Worm (Caenorhabditis elegans) whole organism, early embryonic: Measurements from ENCODE around the gene cul-4.

Experiments
- B0310.2 ChIP-seq: sonication (generic microtip); optimal IDR thresholded peaks from 2 replicates; lab custom pipeline; 2016; ENCODE audit warnings: mild to moderate bottlenecking, missing genetic modification characterization, missing compliant biosample characterization
- F13C5.2 ChIP-seq: sonication (generic microtip); optimal IDR thresholded peaks from 2 replicates; lab custom pipeline; 2017; ENCODE audit warnings: mild to moderate bottlenecking, missing genetic modification characterization, inconsistent platforms, missing compliant biosample characterization
- aly-1 ChIP-seq: sonication (generic microtip); optimal IDR thresholded peaks from 2 replicates; lab custom pipeline; 2016; ENCODE audit warnings: missing genetic modification characterization, missing compliant biosample characterization
- ama-1 ChIP-seq: fragments of 150-350 bp; optimal IDR thresholded peaks from 2 replicates; lab custom pipeline; 2014
- ceh-13 ChIP-seq: fragments of 200-800 bp; sonication (Bioruptor generic); optimal IDR thresholded peaks from 2 replicates; lab custom pipeline; 2018; ENCODE audit warnings: mild to moderate bottlenecking, missing genetic modification characterization, missing compliant biosample characterization
- ceh-36 ChIP-seq: sonication (generic microtip); optimal IDR thresholded peaks from 2 replicates; lab custom pipeline; 2016; ENCODE audit warnings: missing genetic modification characterization, inconsistent platforms, missing compliant biosample characterization
- ets-7 ChIP-seq: sonication (generic microtip); optimal IDR thresholded peaks from 2 replicates; lab custom pipeline; 2016; ENCODE audit warnings: missing genotype, missing genetic modification characterization, missing compliant biosample characterization
- flt-1 ChIP-seq: fragments of 200-800 bp; sonication (Bioruptor generic); IDR thresholded peaks from 2 replicates; pipeline ENCODE4 v1.3.6; 2022; ENCODE audit warnings: missing genetic modification characterization, missing compliant biosample characterization
- hmbx-1 ChIP-seq: sonication (generic microtip); optimal IDR thresholded peaks from 2 replicates; lab custom pipeline; 2016; ENCODE audit warnings: mild to moderate bottlenecking, missing genetic modification characterization, missing compliant biosample characterization
- hmg-4 ChIP-seq: fragments of 200-800 bp; sonication (Bioruptor generic); optimal IDR thresholded peaks from 2 replicates; lab custom pipeline; 2018; ENCODE audit warnings: mild to moderate bottlenecking, missing genetic modification characterization, missing compliant biosample characterization
- hnd-1 ChIP-seq: sonication (generic microtip); optimal IDR thresholded peaks from 2 replicates; lab custom pipeline; 2016; ENCODE audit warnings: missing genetic modification characterization, missing compliant biosample characterization
- scrt-1 ChIP-seq: fragments of 200-800 bp; sonication (Bioruptor generic); IDR thresholded peaks from 2 replicates; pipeline ENCODE4 v1.3.6; 2022; ENCODE audit warnings: missing genetic modification characterization, missing compliant biosample characterization
- tbx-11 ChIP-seq: fragments of 200-800 bp; sonication (Bioruptor generic); IDR thresholded peaks from 2 replicates; pipeline ENCODE4 v1.3.6; 2022; ENCODE audit warnings: missing genetic modification characterization, missing compliant biosample characterization
- tra-4 ChIP-seq: sonication (generic microtip); optimal IDR thresholded peaks from 2 replicates; lab custom pipeline; 2017; ENCODE audit warnings: missing genetic modification characterization, missing compliant biosample characterization

cul-4 gene

ce11 chrII:7348063-7348462 lies 46.2 kb downstream of the cul-4 start:
- TF ChIP-seq hmg-4 (GFP tag; lab: Kevin White, UChicago) = no peak
- no peak for TF ChIP-seq F13C5.2
- no peak for TF ChIP-seq hmbx-1 (tag; lab: Kevin White, UChicago)
- no peak for TF ChIP-seq ceh-36 (tag; lab: Kevin White, UChicago)
- TF ChIP-seq scrt-1 (GFP tag; lab: Robert Waterston, UW) = no peak
- TF ChIP-seq ceh-13 (GFP tag; lab: Kevin White, UChicago) = no peak
- TF ChIP-seq B0310.2 (tag; lab: Kevin White, UChicago) = no peak
- TF ChIP-seq tbx-11 (GFP tag; lab: Robert Waterston, UW) = no peak
- TF ChIP-seq aly-1 = no peak
- no peak for TF ChIP-seq flt-1
- no peak for TF ChIP-seq hnd-1
- TF ChIP-seq ama-1 = no peak

ce11 chrII:7352507-7352906 lies 50.6 kb downstream of the cul-4 start, which contains the start of gene hsp-4:
TSS of gene hsp-4 (minus strand) at chrII:7352645.
- no peak for TF ChIP-seq aly-1
- no peak for TF ChIP-seq B0310.2 (tag; lab: Kevin White, UChicago)
- no peak for TF ChIP-seq ets-7
- no peak for TF ChIP-seq hnd-1
- TF ChIP-seq tra-4 (tag; lab: Kevin White, UChicago) = no peak
- TF ChIP-seq ama-1 = no peak

ce11 chrII:7353027-7353426 lies 51.1 kb downstream of the cul-4 start:
- TF ChIP-seq ceh-36 (tag; lab: Kevin White, UChicago) (peak; percentile 12), flt-1 (no peak)
